Fruit fly (Drosophila melanogaster) whole organism, embryonic: Measurements from ENCODE around the gene CG17646.
A peak's percentile ranks its signal among the peaks of the same experiment; 100 is the strongest.

Source experiments
- Adf1 ChIP-seq: fragments of 200-800 bp; sonication (Bioruptor generic); IDR thresholded peaks from 2 replicates; pipeline ENCODE4 v1.3.6; 2022; ENCODE audit warnings: missing biosample characterization, missing genetic modification characterization
- CG1233 ChIP-seq: fragments of 200-800 bp; sonication (Bioruptor generic); optimal IDR thresholded peaks from 4 replicates; lab custom pipeline; 2018; ENCODE audit warnings: missing biosample characterization, mild to moderate bottlenecking, missing genetic modification characterization
- CG13287 ChIP-seq: fragments of 200-800 bp; sonication (Bioruptor generic); IDR thresholded peaks from 2 replicates; pipeline ENCODE4 v1.3.6; 2022; ENCODE audit warnings: missing biosample characterization, missing genetic modification characterization; ENCODE audit not compliant: partially characterized antibody
- CG13624 ChIP-seq: fragments of 200-800 bp; sonication (Bioruptor generic); optimal IDR thresholded peaks from 2 replicates; lab custom pipeline; 2016; ENCODE audit warnings: missing biosample characterization, missing genetic modification characterization
- CG14710 ChIP-seq: fragments of 200-800 bp; sonication (Bioruptor generic); optimal IDR thresholded peaks from 3 replicates; lab custom pipeline; 2019; ENCODE audit warnings: missing biosample characterization, mild to moderate bottlenecking, missing genetic modification characterization, moderate library complexity
- CG15696 ChIP-seq: fragments of 200-800 bp; sonication (Bioruptor generic); optimal IDR thresholded peaks from 2 replicates; lab custom pipeline; 2019; ENCODE audit warnings: missing biosample characterization, mild to moderate bottlenecking, missing genetic modification characterization, moderate library complexity
- CG16813 ChIP-seq: fragments of 200-800 bp; sonication (Bioruptor generic); IDR thresholded peaks from 3 replicates; pipeline ENCODE4 v1.3.6; 2022; ENCODE audit warnings: missing biosample characterization, missing genetic modification characterization; ENCODE audit not compliant: partially characterized antibody
- CG18476 ChIP-seq: fragments of 200-800 bp; sonication (Bioruptor generic); optimal IDR thresholded peaks from 2 replicates; lab custom pipeline; 2016; ENCODE audit warnings: missing biosample characterization, mild to moderate bottlenecking, missing genetic modification characterization
- CG30020 ChIP-seq: fragments of 200-800 bp; optimal IDR thresholded peaks from 2 replicates; lab custom pipeline; 2019; ENCODE audit warnings: missing biosample characterization, mild to moderate bottlenecking, missing genetic modification characterization, moderate library complexity
- CG34422 ChIP-seq: fragments of 200-800 bp; sonication (Bioruptor generic); IDR thresholded peaks from 3 replicates; pipeline ENCODE4 v1.3.6; 2022; ENCODE audit warnings: missing biosample characterization, missing genetic modification characterization
- CG4617 ChIP-seq: fragments of 200-800 bp; sonication (Bioruptor generic); optimal IDR thresholded peaks from 3 replicates; lab custom pipeline; 2016; ENCODE audit warnings: missing biosample characterization, missing genetic modification characterization, borderline replicate concordance
- CG4707 ChIP-seq: fragments of 200-800 bp; sonication (Bioruptor generic); optimal IDR thresholded peaks from 2 replicates; lab custom pipeline; 2018; ENCODE audit warnings: missing biosample characterization, mild to moderate bottlenecking, missing genetic modification characterization, moderate library complexity
- CG5245 ChIP-seq: fragments of 200-800 bp; sonication (Bioruptor generic); optimal IDR thresholded peaks from 3 replicates; lab custom pipeline; 2016; ENCODE audit warnings: missing biosample characterization, missing genetic modification characterization
- CG5953 ChIP-seq: fragments of 200-800 bp; sonication (Bioruptor generic); IDR thresholded peaks from 2 replicates; pipeline ENCODE4 v1.3.6; 2022; ENCODE audit warnings: missing biosample characterization, missing genetic modification characterization
- CG6272 ChIP-seq: fragments of 200-800 bp; sonication (Bioruptor generic); IDR thresholded peaks from 2 replicates; pipeline ENCODE4 v1.3.6; 2022; ENCODE audit warnings: missing biosample characterization, missing genetic modification characterization
- CG7556 ChIP-seq: fragments of 200-800 bp; sonication (Bioruptor generic); optimal IDR thresholded peaks from 2 replicates; lab custom pipeline; 2017; ENCODE audit warnings: missing biosample characterization, mild to moderate bottlenecking, missing genetic modification characterization
- CG7839 ChIP-seq: fragments of 200-800 bp; sonication (Bioruptor generic); optimal IDR thresholded peaks from 3 replicates; lab custom pipeline; 2018; ENCODE audit warnings: missing biosample characterization, mild to moderate bottlenecking, missing genetic modification characterization, moderate library complexity
- CG8281 ChIP-seq: fragments of 200-800 bp; sonication (Bioruptor generic); optimal IDR thresholded peaks from 2 replicates; lab custom pipeline; 2018; ENCODE audit warnings: missing biosample characterization, mild to moderate bottlenecking, missing genetic modification characterization, moderate library complexity
- CG9727 ChIP-seq: fragments of 200-800 bp; sonication (Bioruptor generic); optimal IDR thresholded peaks from 3 replicates; lab custom pipeline; 2017; ENCODE audit warnings: missing biosample characterization, mild to moderate bottlenecking, missing genetic modification characterization
- CG9817 ChIP-seq: fragments of 200-800 bp; sonication (Bioruptor generic); optimal IDR thresholded peaks from 2 replicates; lab custom pipeline; 2018; ENCODE audit warnings: missing biosample characterization, mild to moderate bottlenecking, missing genetic modification characterization, moderate library complexity
- CG9932 ChIP-seq: fragments of 200-800 bp; sonication (Bioruptor generic); IDR thresholded peaks from 2 replicates; pipeline ENCODE4 v1.3.6; 2022; ENCODE audit warnings: missing biosample characterization, missing genetic modification characterization
- D ChIP-seq, 2 experiments: fragments of 200-800 bp in 1 of 2; fragments of >200 bp in 1 of 2; sonication (Bioruptor generic) in 1 of 2; optimal IDR thresholded peaks; 2 replicates in 1 of 2; 3 replicates in 1 of 2; lab custom pipeline; 2017; ENCODE audit warnings: mild to moderate bottlenecking in 1 of 2, missing biosample characterization in 1 of 2, missing genetic modification characterization in 1 of 2, missing genetic modification reagents in 1 of 2
- Dll ChIP-seq: fragments of 200-800 bp; sonication (Bioruptor generic); IDR thresholded peaks from 4 replicates; pipeline ENCODE4 v1.3.6; 2022; ENCODE audit warnings: missing biosample characterization, missing genetic modification characterization; ENCODE audit not compliant: partially characterized antibody
- Elba2 ChIP-seq: fragments of 200-800 bp; sonication (Bioruptor generic); optimal IDR thresholded peaks from 3 replicates; lab custom pipeline; 2016; ENCODE audit warnings: missing biosample characterization, missing genetic modification characterization
- HLH3B ChIP-seq: fragments of 200-800 bp; sonication (Bioruptor generic); IDR thresholded peaks from 2 replicates; pipeline ENCODE4 v1.3.6; 2022; ENCODE audit warnings: missing biosample characterization, missing genetic modification characterization
- HLH54F ChIP-seq: fragments of 200-800 bp; sonication (Bioruptor generic); optimal IDR thresholded peaks from 3 replicates; lab custom pipeline; 2016; ENCODE audit warnings: missing biosample characterization, missing genetic modification characterization
- HmgD ChIP-seq: fragments of 200-800 bp; sonication (Bioruptor generic); optimal IDR thresholded peaks from 3 replicates; lab custom pipeline; 2016; ENCODE audit warnings: missing biosample characterization, missing genetic modification characterization
- Nf-YB ChIP-seq: fragments of 200-800 bp; sonication (Bioruptor generic); optimal IDR thresholded peaks from 3 replicates; lab custom pipeline; 2019; ENCODE audit warnings: missing biosample characterization, mild to moderate bottlenecking, missing genetic modification characterization, moderate library complexity
- Oaz ChIP-seq: fragments of 200-800 bp; sonication (Bioruptor generic); IDR thresholded peaks from 2 replicates; pipeline ENCODE4 v1.3.6; 2022; ENCODE audit warnings: missing biosample characterization, missing genetic modification characterization
- Stat92E ChIP-seq, 3 experiments: fragments of >200 bp in 2 of 3; fragments of 200-800 bp in 1 of 3; sonication (Bioruptor generic) in 1 of 3; optimal IDR thresholded peaks; 2 replicates each; lab custom pipeline; 2017 to 2019; ENCODE audit warnings: missing biosample characterization in 3 of 3, missing genetic modification characterization in 3 of 3, mild to moderate bottlenecking in 1 of 3, moderate library complexity in 1 of 3
- TFAM ChIP-seq: fragments of 200-800 bp; sonication (Bioruptor generic); optimal IDR thresholded peaks from 2 replicates; lab custom pipeline; 2017; ENCODE audit warnings: missing biosample characterization, missing genetic modification characterization, inconsistent platforms
- Trl ChIP-seq, 3 experiments: fragments of >200 bp in 2 of 3; fragments of 200-800 bp in 1 of 3; sonication (Bioruptor generic) in 1 of 3; optimal IDR thresholded peaks; 2 replicates in 1 of 3; 3 replicates in 2 of 3; lab custom pipeline; 2016 to 2017; ENCODE audit warnings: missing biosample characterization in 1 of 3, missing genetic modification characterization in 1 of 3
- Vsx1 ChIP-seq: fragments of 200-800 bp; sonication (Bioruptor generic); optimal IDR thresholded peaks from 2 replicates; lab custom pipeline; 2017; ENCODE audit warnings: missing biosample characterization, mild to moderate bottlenecking, missing genetic modification characterization, missing genetic modification reagents
- aop ChIP-seq: fragments of 200-800 bp; sonication (Bioruptor generic); IDR thresholded peaks from 2 replicates; pipeline ENCODE4 v1.3.6; 2022; ENCODE audit warnings: missing biosample characterization, missing genetic modification characterization
- br ChIP-seq: fragments of >200 bp; optimal IDR thresholded peaks from 2 replicates; lab custom pipeline; 2017
- caup ChIP-seq: fragments of 200-800 bp; sonication (Bioruptor generic); optimal IDR thresholded peaks from 3 replicates; lab custom pipeline; 2017; ENCODE audit warnings: missing biosample characterization, mild to moderate bottlenecking, missing genetic modification characterization, moderate library complexity; ENCODE audit not compliant: severe bottlenecking
- dmrt99B ChIP-seq: fragments of 200-800 bp; sonication (Bioruptor generic); optimal IDR thresholded peaks from 2 replicates; lab custom pipeline; 2018; ENCODE audit warnings: missing biosample characterization, mild to moderate bottlenecking, missing genetic modification characterization, moderate library complexity
- ewg ChIP-seq: fragments of 200-800 bp; sonication (Bioruptor generic); optimal IDR thresholded peaks from 3 replicates; lab custom pipeline; 2017; ENCODE audit warnings: mild to moderate bottlenecking, missing biosample characterization, missing genetic modification reagents, missing genetic modification characterization
- fd102C ChIP-seq: fragments of 200-800 bp; sonication (Bioruptor generic); optimal IDR thresholded peaks from 2 replicates; lab custom pipeline; 2018; ENCODE audit warnings: missing biosample characterization, mild to moderate bottlenecking, missing genetic modification characterization, moderate library complexity
- gcm ChIP-seq: fragments of 200-800 bp; sonication (Bioruptor generic); optimal IDR thresholded peaks from 2 replicates; lab custom pipeline; 2019; ENCODE audit warnings: missing biosample characterization, mild to moderate bottlenecking, missing genetic modification characterization, moderate library complexity
- hth ChIP-seq: fragments of >200 bp; optimal IDR thresholded peaks from 2 replicates; lab custom pipeline; 2017; ENCODE audit warnings: inconsistent platforms
- ind ChIP-seq: fragments of 200-800 bp; sonication (Bioruptor generic); optimal IDR thresholded peaks from 3 replicates; lab custom pipeline; 2016; ENCODE audit warnings: missing biosample characterization, missing genetic modification characterization
- insv ChIP-seq, 2 experiments: fragments of 200-800 bp; sonication (Bioruptor generic); optimal IDR thresholded peaks; 3 replicates each; lab custom pipeline; 2016 to 2018; ENCODE audit warnings: missing biosample characterization in 2 of 2, missing genetic modification characterization in 2 of 2
- jigr1 ChIP-seq: fragments of 200-800 bp; sonication (Bioruptor generic); IDR thresholded peaks from 3 replicates; pipeline ENCODE4 v1.3.6; 2022; ENCODE audit warnings: missing biosample characterization, missing genetic modification characterization
- mirr ChIP-seq: fragments of 200-800 bp; sonication (Bioruptor generic); optimal IDR thresholded peaks from 3 replicates; lab custom pipeline; 2018; ENCODE audit warnings: missing biosample characterization, mild to moderate bottlenecking, missing genetic modification characterization
- psq ChIP-seq: fragments of 200-800 bp; sonication (Bioruptor generic); optimal IDR thresholded peaks from 2 replicates; lab custom pipeline; 2017; ENCODE audit warnings: missing biosample characterization, missing genetic modification characterization
- repo ChIP-seq: fragments of 200-800 bp; sonication (Bioruptor generic); optimal IDR thresholded peaks from 2 replicates; lab custom pipeline; 2016; ENCODE audit warnings: missing biosample characterization, missing genetic modification characterization
- ro ChIP-seq: fragments of 200-800 bp; sonication (Bioruptor generic); IDR thresholded peaks from 2 replicates; pipeline ENCODE4 v1.3.6; 2022; ENCODE audit warnings: missing biosample characterization, missing genetic modification characterization
- seq ChIP-seq: fragments of 200-800 bp; sonication (Bioruptor generic); IDR thresholded peaks from 2 replicates; pipeline ENCODE4 v1.3.6; 2022; ENCODE audit warnings: missing biosample characterization, missing genetic modification characterization
- toy ChIP-seq: fragments of 200-800 bp; sonication (Bioruptor generic); IDR thresholded peaks from 2 replicates; pipeline ENCODE4 v1.3.6; 2022; ENCODE audit warnings: missing biosample characterization, missing genetic modification characterization
- wdn ChIP-seq: fragments of 200-800 bp; sonication (Bioruptor generic); IDR thresholded peaks from 2 replicates; pipeline ENCODE4 v1.3.6; 2022; ENCODE audit warnings: missing biosample characterization, missing genetic modification characterization

CG17646 gene

DNA sequence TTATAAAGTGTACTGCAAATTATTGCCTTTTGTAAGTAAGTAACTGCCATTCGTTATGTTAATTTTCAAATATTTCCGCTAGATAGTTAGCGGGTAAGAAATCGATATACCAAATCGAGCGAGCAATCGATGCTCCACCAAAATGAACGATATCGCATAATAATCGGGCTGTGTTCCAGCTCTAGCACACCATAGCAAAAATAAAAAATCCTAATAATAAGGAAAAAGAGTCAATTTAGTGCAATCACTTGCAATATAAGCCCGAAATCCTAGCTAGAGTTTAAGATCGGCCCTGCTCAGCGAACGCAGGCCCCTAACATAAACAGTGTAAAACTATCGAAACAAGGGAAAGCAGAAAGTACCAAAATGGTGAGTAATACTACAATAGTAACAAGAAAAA is 27.6 kb upstream of the CG17646 start, which contains the start of gene cpb (continued):
- TF ChIP-seq CG16813 (GFP tag; lab: Robert Waterston, UW), result peak; percentile 84
- TF ChIP-seq CG9727, result no peak
- TF ChIP-seq CG4617 (GFP tag; lab: Kevin White, UChicago), result peak; percentile 75
- TF ChIP-seq ewg, result no peak
- TF ChIP-seq Elba2 (GFP tag; lab: Kevin White, UChicago), result no peak
- TF ChIP-seq insv (GFP tag; optimal IDR thresholded peaks at IDR 0.05; lab: Kevin White, UChicago), result no peak
- no peak for TF ChIP-seq ro
- TF ChIP-seq HLH54F, result no peak
- TF ChIP-seq dmrt99B, result no peak
- no peak for TF ChIP-seq gcm (GFP tag; lab: Kevin White, UChicago)
- TF ChIP-seq psq (GFP tag; lab: Kevin White, UChicago), result no peak
- no peak for TF ChIP-seq CG1233 (GFP tag; lab: Kevin White, UChicago)
- no peak for TF ChIP-seq hth (lab: Kevin White, UChicago)
- TF ChIP-seq Dll (GFP tag; lab: Robert Waterston, UW), result peak; percentile 88
- no peak for TF ChIP-seq CG6272 (GFP tag; lab: Robert Waterston, UW)
- no peak for TF ChIP-seq repo (GFP tag; lab: Kevin White, UChicago)
- TF ChIP-seq D (optimal IDR thresholded peaks at IDR 0.05; lab: Kevin White, UChicago), result no peak
- no peak for TF ChIP-seq D (GFP tag; optimal IDR thresholded peaks at IDR 0.05; lab: Kevin White, UChicago)
- TF ChIP-seq wdn, result no peak
- no peak for TF ChIP-seq CG9932 (GFP tag; lab: Robert Waterston, UW)
- no peak for TF ChIP-seq CG30020
- TF ChIP-seq caup, result no peak
- no peak for TF ChIP-seq CG4707 (GFP tag; lab: Kevin White, UChicago)
- no peak for TF ChIP-seq ind
- TF ChIP-seq aop (GFP tag; lab: Robert Waterston, UW), result no peak
- no peak for TF ChIP-seq CG7839 (tag; lab: Kevin White, UChicago)
- no peak for TF ChIP-seq Oaz (GFP tag; lab: Robert Waterston, UW)
- peak; percentile 22 for TF ChIP-seq CG14710
- TF ChIP-seq CG13287 (GFP tag; lab: Robert Waterston, UW), result peak; percentile 92
- no peak for TF ChIP-seq HLH3B (GFP tag; lab: Robert Waterston, UW)
- TF ChIP-seq fd102C (GFP tag; lab: Kevin White, UChicago), result no peak
- TF ChIP-seq CG18476 (GFP tag; lab: Kevin White, UChicago), result no peak
- no peak for TF ChIP-seq CG9817 (tag; lab: Kevin White, UChicago)
- TF ChIP-seq toy (GFP tag; lab: Robert Waterston, UW), result no peak
- TF ChIP-seq TFAM (GFP tag; lab: Kevin White, UChicago), result no peak
- no peak for TF ChIP-seq br
- TF ChIP-seq CG5953, result no peak
- no peak for TF ChIP-seq Stat92E (GFP tag; optimal IDR thresholded peaks at IDR 0.05; lab: Kevin White, UChicago)
- no peak for TF ChIP-seq mirr
- no peak for TF ChIP-seq jigr1 (GFP tag; lab: Robert Waterston, UW)
- TF ChIP-seq seq (GFP tag; lab: Robert Waterston, UW), result no peak
- no peak for TF ChIP-seq Nf-YB (GFP tag; lab: Kevin White, UChicago)
- no peak for TF ChIP-seq CG7556 (GFP tag; lab: Kevin White, UChicago)
- no peak for TF ChIP-seq CG8281 (tag; lab: Kevin White, UChicago)
- no peak for TF ChIP-seq CG5245 (GFP tag; lab: Kevin White, UChicago)
- TF ChIP-seq CG15696 (tag; lab: Kevin White, UChicago), result no peak
- no peak for TF ChIP-seq Vsx1 (GFP tag; lab: Kevin White, UChicago)
- TF ChIP-seq Adf1, result no peak
- no peak for TF ChIP-seq CG13624 (GFP tag; lab: Kevin White, UChicago)
- no peak for TF ChIP-seq Trl (optimal IDR thresholded peaks at IDR 0.05; lab: Kevin White, UChicago)
- no peak for TF ChIP-seq Trl (GFP tag; optimal IDR thresholded peaks at IDR 0.05; lab: Kevin White, UChicago)
- TF ChIP-seq CG34422, result no peak
- TF ChIP-seq HmgD (GFP tag; lab: Kevin White, UChicago), result no peak
